Fruit fly (Drosophila melanogaster): ENCODE measurements around the gene Glt.

Gene Glt

DNA sequence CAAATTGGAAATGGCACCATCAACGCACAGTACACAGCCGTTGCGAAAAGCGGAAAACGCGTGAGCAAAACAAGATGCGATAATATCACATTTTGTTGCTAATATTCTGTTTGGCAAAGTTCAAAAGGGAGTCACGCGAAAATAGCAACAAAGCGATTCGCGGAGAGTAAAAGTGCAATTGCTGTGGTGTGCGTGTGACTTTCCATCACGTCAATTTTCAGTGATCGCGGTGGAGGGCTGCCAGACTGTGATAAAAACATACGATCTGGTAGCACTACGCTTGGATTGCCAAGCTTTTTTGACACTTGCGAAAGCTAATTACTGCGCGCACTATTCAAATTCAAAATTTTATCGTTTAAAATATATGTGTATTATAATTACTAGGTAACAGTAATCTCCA lies 36.9 kb downstream of the Glt start, which contains the start of gene Hnf4:
Gene Hnf4 (minus strand): TSS at position 199 of the 400 bp plus-strand sequence.
- no peak for TF ChIP-seq kay (GFP tag; ENCODE audit: borderline replicate concordance)
- TF ChIP-seq tj (GFP tag; optimal IDR thresholded peaks at IDR 0.05) = peak; percentile 87
- no peak for TF ChIP-seq CG7045 (GFP tag; optimal IDR thresholded peaks at IDR 0.05)
- TF ChIP-seq ovo (GFP tag; optimal IDR thresholded peaks at IDR 0.05) = no peak
- no peak for TF ChIP-seq CG5204 (GFP tag; optimal IDR thresholded peaks at IDR 0.05)
- no peak for TF ChIP-seq CG7101 (tag; optimal IDR thresholded peaks at IDR 0.05)
- no peak for TF ChIP-seq Clk (GFP tag; optimal IDR thresholded peaks at IDR 0.05)
- TF ChIP-seq Crg-1 (GFP tag; optimal IDR thresholded peaks at IDR 0.05) = no peak
- no peak for TF ChIP-seq Mnt (GFP tag; optimal IDR thresholded peaks at IDR 0.05)
- TF ChIP-seq pad (GFP tag; optimal IDR thresholded peaks at IDR 0.05) = peak; percentile 1
- peak; percentile 7 for TF ChIP-seq CG1620 (GFP tag; optimal IDR thresholded peaks at IDR 0.05)
- TF ChIP-seq cic (GFP tag; optimal IDR thresholded peaks at IDR 0.05) = peak; percentile 55
- no peak for TF ChIP-seq toe (GFP tag; optimal IDR thresholded peaks at IDR 0.05)
- no peak for TF ChIP-seq CG11617 (GFP tag; optimal IDR thresholded peaks at IDR 0.05)
- TF ChIP-seq Hr96 (GFP tag; optimal IDR thresholded peaks at IDR 0.05) = no peak
- TF ChIP-seq CG14711 (tag; optimal IDR thresholded peaks at IDR 0.05) = no peak
- TF ChIP-seq cnc (optimal IDR thresholded peaks at IDR 0.05) = no peak
- no peak for TF ChIP-seq CG12768 (GFP tag; optimal IDR thresholded peaks at IDR 0.05)
- no peak for TF ChIP-seq bab1 (GFP tag; optimal IDR thresholded peaks at IDR 0.05)
- no peak for TF ChIP-seq CG33017 (tag; optimal IDR thresholded peaks at IDR 0.05)

DNA sequence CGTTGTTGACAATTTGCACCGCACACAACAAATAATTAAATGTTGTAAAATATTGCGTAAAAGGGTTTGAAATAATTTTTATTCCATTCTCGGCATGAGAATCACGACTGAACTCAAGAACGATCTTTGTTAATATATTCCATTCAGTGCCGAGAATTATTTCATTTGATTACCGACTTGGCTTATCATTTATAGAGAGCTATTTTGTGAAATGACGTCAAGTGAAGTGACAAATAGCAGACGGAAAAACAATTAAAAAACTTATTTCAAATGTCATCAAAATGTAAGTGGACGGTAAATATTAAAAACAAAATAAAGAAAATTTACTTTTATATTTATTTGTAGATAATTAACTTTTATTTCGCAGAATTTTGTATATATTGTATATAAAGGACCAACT lies 42.0 kb downstream of the Glt start:
- TF ChIP-seq CG7101 (tag; optimal IDR thresholded peaks at IDR 0.05) = no peak
- TF ChIP-seq cic (GFP tag; optimal IDR thresholded peaks at IDR 0.05) = peak; percentile 13
- no peak for TF ChIP-seq CG11617 (GFP tag; optimal IDR thresholded peaks at IDR 0.05)
- peak; percentile 59 for TF ChIP-seq kay (GFP tag; ENCODE audit: borderline replicate concordance)
- TF ChIP-seq cnc (optimal IDR thresholded peaks at IDR 0.05) = no peak

DNA sequence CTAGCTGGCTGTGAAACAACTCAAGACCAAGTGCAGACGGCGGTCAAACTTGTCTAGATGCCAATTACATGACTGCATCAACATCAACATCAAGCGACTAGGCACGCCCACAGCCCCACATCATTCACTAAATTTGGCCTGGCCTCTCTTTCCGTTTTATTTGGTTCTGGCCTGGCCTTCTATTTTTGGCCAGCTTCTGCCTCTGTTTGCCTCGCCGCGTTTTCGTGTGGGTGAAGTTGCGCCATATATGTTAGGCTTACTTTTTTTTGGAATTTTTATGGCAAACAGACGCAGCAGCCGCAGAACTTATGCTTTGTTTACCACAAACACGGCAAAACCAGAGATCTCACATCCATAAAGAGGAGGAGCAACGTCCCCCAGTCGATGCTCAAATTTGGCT lies 43.0 kb downstream of the Glt start:
- TF ChIP-seq CG5204 (GFP tag; optimal IDR thresholded peaks at IDR 0.05) (no peak), kay (GFP tag; ENCODE audit: borderline replicate concordance) (peak; percentile 25)

DNA sequence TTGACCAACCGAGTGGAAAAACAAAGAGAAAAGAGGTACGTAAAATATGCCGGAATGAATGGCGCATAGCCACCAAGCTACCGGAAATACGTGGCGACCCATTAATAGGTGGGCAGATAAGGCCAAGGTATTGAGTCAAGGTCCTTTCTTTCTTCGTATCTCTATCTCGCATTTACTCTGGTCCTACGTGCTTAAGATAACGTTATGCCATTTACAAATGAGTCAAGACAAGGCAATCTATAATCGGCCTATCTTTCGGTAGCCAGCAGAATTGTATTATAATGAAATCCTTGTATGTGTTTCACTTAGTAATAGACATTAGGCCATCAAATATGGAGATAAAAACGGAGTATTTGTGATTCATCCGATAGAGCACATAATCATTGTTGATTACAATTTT lies 43.9 kb downstream of the Glt start:
- no peak for TF ChIP-seq ovo (GFP tag; optimal IDR thresholded peaks at IDR 0.05)
- TF ChIP-seq Clk (GFP tag; optimal IDR thresholded peaks at IDR 0.05) = no peak

DNA sequence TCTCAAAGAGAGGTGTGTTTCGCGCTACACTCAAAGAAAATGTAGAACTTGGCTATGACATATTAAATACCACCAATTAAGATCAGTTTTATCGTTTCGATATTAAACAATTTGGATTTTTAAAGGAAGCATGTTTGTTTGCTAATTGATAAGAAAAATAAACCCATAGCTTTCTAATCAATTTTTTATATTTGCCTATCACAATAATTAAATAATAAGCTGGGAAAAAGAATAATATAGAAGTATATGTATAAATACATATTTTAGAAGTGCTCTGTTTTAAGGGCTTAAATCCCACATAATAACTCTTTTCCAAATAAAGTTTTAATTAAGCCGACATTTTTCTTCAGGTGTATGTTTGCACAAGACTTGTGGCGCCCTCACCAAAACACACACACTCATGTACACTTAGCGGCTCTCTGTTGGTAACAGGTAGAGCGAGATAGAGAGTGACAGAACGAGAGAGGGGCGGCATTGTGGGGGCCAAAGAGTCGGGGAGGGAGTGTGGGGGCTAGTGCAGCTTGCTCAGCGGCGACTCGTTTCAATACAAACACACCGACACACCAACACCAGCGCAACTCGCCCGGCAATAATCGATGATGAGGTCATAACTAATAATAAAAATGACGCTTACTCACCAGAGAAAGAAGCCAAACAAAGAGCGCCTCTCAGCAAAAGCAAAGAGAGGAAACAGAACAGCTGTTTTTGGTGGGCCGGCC lies 45.3 kb downstream of the Glt start:
- TF ChIP-seq bab1 (GFP tag; optimal IDR thresholded peaks at IDR 0.05) (peak; percentile 79), Mnt (GFP tag; optimal IDR thresholded peaks at IDR 0.05) (peak; percentile 71), Crg-1 (GFP tag; optimal IDR thresholded peaks at IDR 0.05) (peak; percentile 49), CG33017 (tag; optimal IDR thresholded peaks at IDR 0.05) (peak; percentile 86), Clk (GFP tag; optimal IDR thresholded peaks at IDR 0.05) (peak; percentile 67), cnc (optimal IDR thresholded peaks at IDR 0.05) (no peak), tj (GFP tag; optimal IDR thresholded peaks at IDR 0.05) (peak; percentile 79), CG7045 (GFP tag; optimal IDR thresholded peaks at IDR 0.05) (peak; percentile 94), CG5204 (GFP tag; optimal IDR thresholded peaks at IDR 0.05) (peak; percentile 87), CG11617 (GFP tag; optimal IDR thresholded peaks at IDR 0.05) (peak; percentile 96), CG7101 (tag; optimal IDR thresholded peaks at IDR 0.05) (peak; percentile 89), pad (GFP tag; optimal IDR thresholded peaks at IDR 0.05) (peak; percentile 73), kay (GFP tag; ENCODE audit: borderline replicate concordance) (peak; percentile 70), toe (GFP tag; optimal IDR thresholded peaks at IDR 0.05) (peak; percentile 77), CG14711 (tag; optimal IDR thresholded peaks at IDR 0.05) (peak; percentile 78), CG1620 (GFP tag; optimal IDR thresholded peaks at IDR 0.05) (peak; percentile 61), CG12768 (GFP tag; optimal IDR thresholded peaks at IDR 0.05) (peak; percentile 78), cic (GFP tag; optimal IDR thresholded peaks at IDR 0.05) (peak; percentile 59), ovo (GFP tag; optimal IDR thresholded peaks at IDR 0.05) (peak; percentile 13), Hr96 (GFP tag; optimal IDR thresholded peaks at IDR 0.05) (peak; percentile 48)

DNA sequence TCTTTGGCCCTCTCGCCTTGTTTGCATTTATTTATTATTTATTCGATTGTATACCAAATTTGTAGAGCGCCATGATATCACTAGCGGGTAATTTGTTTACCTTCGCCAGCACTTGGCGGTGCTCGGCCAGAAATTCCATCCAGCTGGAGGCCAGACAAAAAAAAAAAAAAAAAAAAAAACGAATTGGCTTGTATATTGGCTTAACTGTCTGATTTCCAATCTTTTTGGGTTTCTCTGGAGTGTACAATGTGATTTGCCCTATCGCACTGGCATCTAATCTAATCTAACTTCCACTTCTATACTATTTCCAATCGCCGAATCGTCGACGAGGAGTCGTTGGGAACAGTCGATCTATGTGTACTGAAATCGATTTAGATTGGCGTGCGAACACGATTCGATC lies 47.3 kb downstream of the Glt start:
- TF ChIP-seq cic (GFP tag; optimal IDR thresholded peaks at IDR 0.05) = peak; percentile 61
- TF ChIP-seq CG12768 (GFP tag; optimal IDR thresholded peaks at IDR 0.05) = no peak
- TF ChIP-seq CG14711 (tag; optimal IDR thresholded peaks at IDR 0.05) = no peak
- peak; percentile 30 for TF ChIP-seq kay (GFP tag; ENCODE audit: borderline replicate concordance)

DNA sequence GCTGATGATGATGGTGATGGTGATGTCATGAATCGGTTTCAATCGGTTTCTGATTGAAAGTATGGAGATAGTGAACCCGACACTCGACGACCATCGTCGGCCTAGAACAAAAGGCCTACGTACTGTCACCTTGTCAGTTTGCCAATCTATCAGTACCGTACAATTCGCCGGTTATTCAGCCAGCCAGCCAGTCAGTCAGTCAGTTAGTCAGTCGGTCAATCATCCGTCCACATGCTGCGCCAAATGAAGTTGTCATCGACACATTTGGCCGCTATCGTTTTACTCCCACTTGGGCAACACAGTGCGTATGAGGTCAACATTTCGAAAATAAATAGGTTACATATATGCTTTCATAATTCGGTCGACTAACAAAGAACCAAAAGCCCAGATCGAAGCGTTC lies 48.5 kb downstream of the Glt start:
- TF ChIP-seq CG12768 (GFP tag; optimal IDR thresholded peaks at IDR 0.05) = no peak
- no peak for TF ChIP-seq CG7101 (tag; optimal IDR thresholded peaks at IDR 0.05)
- TF ChIP-seq Hr96 (GFP tag; optimal IDR thresholded peaks at IDR 0.05) = no peak
- TF ChIP-seq CG14711 (tag; optimal IDR thresholded peaks at IDR 0.05) = no peak
- no peak for TF ChIP-seq Crg-1 (GFP tag; optimal IDR thresholded peaks at IDR 0.05)
- TF ChIP-seq Clk (GFP tag; optimal IDR thresholded peaks at IDR 0.05) = no peak
- no peak for TF ChIP-seq CG11617 (GFP tag; optimal IDR thresholded peaks at IDR 0.05)
- TF ChIP-seq CG33017 (tag; optimal IDR thresholded peaks at IDR 0.05) = no peak
- TF ChIP-seq Mnt (GFP tag; optimal IDR thresholded peaks at IDR 0.05) = no peak
- TF ChIP-seq tj (GFP tag; optimal IDR thresholded peaks at IDR 0.05) = no peak
- no peak for TF ChIP-seq cnc (optimal IDR thresholded peaks at IDR 0.05)
- no peak for TF ChIP-seq CG7045 (GFP tag; optimal IDR thresholded peaks at IDR 0.05)
- TF ChIP-seq bab1 (GFP tag; optimal IDR thresholded peaks at IDR 0.05) = no peak
- TF ChIP-seq ovo (GFP tag; optimal IDR thresholded peaks at IDR 0.05) = no peak
- TF ChIP-seq CG1620 (GFP tag; optimal IDR thresholded peaks at IDR 0.05) = no peak
- TF ChIP-seq toe (GFP tag; optimal IDR thresholded peaks at IDR 0.05) = no peak
- no peak for TF ChIP-seq pad (GFP tag; optimal IDR thresholded peaks at IDR 0.05)
- TF ChIP-seq kay (GFP tag; ENCODE audit: borderline replicate concordance) = no peak
- no peak for TF ChIP-seq cic (GFP tag; optimal IDR thresholded peaks at IDR 0.05)
- no peak for TF ChIP-seq CG5204 (GFP tag; optimal IDR thresholded peaks at IDR 0.05)
